Fruit fly (Drosophila melanogaster) whole organism, prepupa: ENCODE results near the gene CG11227.

Experiments
- Blimp-1 ChIP-seq: fragments of 200-800 bp; sonication (Bioruptor generic); optimal IDR thresholded peaks from 3 replicates; lab custom pipeline; 2017; ENCODE audit warnings: missing biosample characterization, missing genetic modification characterization, mild to moderate bottlenecking, moderate library complexity, missing genetic modification reagents
- CG6163 ChIP-seq: fragments of 200-800 bp; sonication (Bioruptor generic); IDR thresholded peaks from 3 replicates; pipeline ENCODE4 v1.3.6; 2022; ENCODE audit warnings: missing biosample characterization, missing genetic modification characterization
- CG6854 ChIP-seq: fragments of 200-800 bp; sonication (Bioruptor generic); optimal IDR thresholded peaks from 2 replicates; lab custom pipeline; 2017; ENCODE audit warnings: missing biosample characterization, mild to moderate bottlenecking, missing genetic modification characterization
- Hr39 ChIP-seq: fragments of 200-800 bp; sonication (Bioruptor generic); optimal IDR thresholded peaks from 2 replicates; lab custom pipeline; 2016; ENCODE audit warnings: missing biosample characterization, missing genetic modification characterization
- Smox ChIP-seq: fragments of 200-800 bp; sonication (Bioruptor generic); optimal IDR thresholded peaks from 3 replicates; lab custom pipeline; 2016; ENCODE audit warnings: missing biosample characterization, missing genetic modification characterization
- svp ChIP-seq: fragments of 200-800 bp; sonication (Bioruptor generic); peaks from one replicate; lab custom pipeline; 2016; ENCODE audit warnings: missing biosample characterization, missing genetic modification characterization
- topi ChIP-seq: fragments of 200-800 bp; sonication (Bioruptor generic); optimal IDR thresholded peaks from 3 replicates; lab custom pipeline; 2016; ENCODE audit warnings: missing biosample characterization, missing genetic modification characterization

dm6 chrX:20882526-20882925, 50.8 kb downstream of the CG11227 start, which contains the start of gene I-3:
- TF ChIP-seq topi (GFP tag; lab: Kevin White, UChicago) (no peak), CG6163 (GFP tag; lab: Robert Waterston, UW) (no peak), Hr39 (GFP tag; lab: Kevin White, UChicago) (no peak), svp (GFP tag; lab: Kevin White, UChicago) (no peak), CG6854 (GFP tag; lab: Kevin White, UChicago) (no peak), Smox (GFP tag; lab: Kevin White, UChicago) (no peak), Blimp-1 (GFP tag; lab: Kevin White, UChicago) (no peak)
